Worm (Caenorhabditis elegans) whole organism, L3 larva: Measurements from ENCODE around the gene ant-1.4.

Source experiments
- R02D3.7 ChIP-seq: fragments of 150-350 bp; optimal IDR thresholded peaks from 2 replicates; lab custom pipeline; 2014; ENCODE audit warnings: missing biosample characterization, missing genetic modification characterization
- ZK546.5 ChIP-seq: sonication (generic microtip); optimal IDR thresholded peaks from 2 replicates; lab custom pipeline; 2017; ENCODE audit warnings: missing biosample characterization, missing genetic modification characterization
- aly-2 ChIP-seq: fragments of 150-350 bp; optimal IDR thresholded peaks from 2 replicates; lab custom pipeline; 2014; ENCODE audit warnings: missing biosample characterization, missing genetic modification characterization
- ama-1 ChIP-seq: fragments of 150-350 bp; optimal IDR thresholded peaks from 2 replicates; lab custom pipeline; 2018
- ceh-16 ChIP-seq: sonication (generic microtip); optimal IDR thresholded peaks from 2 replicates; lab custom pipeline; 2017; ENCODE audit warnings: missing biosample characterization, missing genetic modification characterization
- ceh-28 ChIP-seq: fragments of 150-350 bp; optimal IDR thresholded peaks from 2 replicates; lab custom pipeline; 2014; ENCODE audit warnings: missing biosample characterization, missing genetic modification reagents, missing genetic modification characterization
- ceh-82 ChIP-seq: fragments of 150-350 bp; optimal IDR thresholded peaks from 2 replicates; lab custom pipeline; 2014; ENCODE audit warnings: missing biosample characterization, missing genetic modification characterization
- ceh-9 ChIP-seq: sonication (generic microtip); optimal IDR thresholded peaks from 2 replicates; lab custom pipeline; 2018; ENCODE audit warnings: missing biosample characterization, missing genetic modification characterization
- daf-12 ChIP-seq: fragments of 150-350 bp; optimal IDR thresholded peaks from 2 replicates; lab custom pipeline; 2014; ENCODE audit warnings: missing biosample characterization, missing genetic modification reagents, missing genetic modification characterization
- egl-27 ChIP-seq: sonication (generic microtip); optimal IDR thresholded peaks from 4 replicates; lab custom pipeline; 2017; ENCODE audit warnings: missing biosample characterization, missing genetic modification reagents, missing genetic modification characterization
- egl-5 ChIP-seq: fragments of 150-350 bp; optimal IDR thresholded peaks from 2 replicates; lab custom pipeline; 2017; ENCODE audit warnings: missing biosample characterization, missing genetic modification reagents, missing genetic modification characterization, inconsistent platforms
- elt-1 ChIP-seq: fragments of 150-350 bp; optimal IDR thresholded peaks from 2 replicates; lab custom pipeline; 2014; ENCODE audit warnings: missing biosample characterization, missing genetic modification characterization
- elt-2 ChIP-seq: sonication (generic microtip); optimal IDR thresholded peaks from 2 replicates; lab custom pipeline; 2016; ENCODE audit warnings: missing genetic modification reagents, mild to moderate bottlenecking, missing genetic modification characterization, missing compliant biosample characterization
- elt-3 ChIP-seq, 3 experiments: fragments of 150-350 bp in 1 of 3; sonication (generic microtip) in 2 of 3; optimal IDR thresholded peaks; 2 replicates in 2 of 3; 4 replicates in 1 of 3; lab custom pipeline; 2014 to 2017; ENCODE audit warnings: missing biosample characterization in 3 of 3, missing genetic modification characterization in 3 of 3
- eor-1 ChIP-seq, 2 experiments: fragments of 150-350 bp; optimal IDR thresholded peaks; 2 replicates each; lab custom pipeline; 2014 to 2018; ENCODE audit warnings: missing biosample characterization in 2 of 2, missing genetic modification characterization in 2 of 2
- fkh-10 ChIP-seq: sonication (generic microtip); optimal IDR thresholded peaks from 2 replicates; lab custom pipeline; 2017; ENCODE audit warnings: missing biosample characterization, missing genetic modification reagents, missing genetic modification characterization
- fkh-2 ChIP-seq: fragments of 150-350 bp; optimal IDR thresholded peaks from 2 replicates; lab custom pipeline; 2014; ENCODE audit warnings: missing biosample characterization, missing genetic modification reagents, missing genetic modification characterization
- fos-1 ChIP-seq: fragments of 150-350 bp; optimal IDR thresholded peaks from 2 replicates; lab custom pipeline; 2014; ENCODE audit warnings: missing biosample characterization, missing genetic modification characterization
- hmg-11 ChIP-seq: sonication (generic microtip); optimal IDR thresholded peaks from 2 replicates; lab custom pipeline; 2016; ENCODE audit warnings: missing genetic modification characterization, missing compliant biosample characterization
- jun-1 ChIP-seq: fragments of 150-350 bp; optimal IDR thresholded peaks from 2 replicates; lab custom pipeline; 2014; ENCODE audit warnings: missing biosample characterization, missing genetic modification reagents, missing genetic modification characterization
- lin-15B ChIP-seq: fragments of 150-350 bp; optimal IDR thresholded peaks from 2 replicates; lab custom pipeline; 2014; ENCODE audit warnings: missing biosample characterization, missing genetic modification characterization
- lin-39 ChIP-seq: fragments of 150-350 bp; optimal IDR thresholded peaks from 2 replicates; lab custom pipeline; 2018; ENCODE audit warnings: missing biosample characterization, missing genetic modification reagents, missing genetic modification characterization
- lsy-12 ChIP-seq: sonication (generic microtip); optimal IDR thresholded peaks from 2 replicates; lab custom pipeline; 2016; ENCODE audit warnings: mild to moderate bottlenecking, missing genetic modification characterization, missing compliant biosample characterization
- mdl-1 ChIP-seq: fragments of 150-350 bp; optimal IDR thresholded peaks from 2 replicates; lab custom pipeline; 2014; ENCODE audit warnings: missing biosample characterization, missing genetic modification characterization
- mml-1 ChIP-seq: fragments of 150-350 bp; sonication (generic microtip); optimal IDR thresholded peaks from 3 replicates; lab custom pipeline; 2014; ENCODE audit warnings: missing biosample characterization, missing genetic modification characterization
- nfya-1 ChIP-seq: sonication (generic microtip); optimal IDR thresholded peaks from 2 replicates; lab custom pipeline; 2017; ENCODE audit warnings: missing genetic modification characterization, mild to moderate bottlenecking, missing compliant biosample characterization, antibody characterized with exemption, moderate library complexity; ENCODE audit not compliant: insufficient read depth
- nhr-11 ChIP-seq: fragments of 150-350 bp; optimal IDR thresholded peaks from 2 replicates; lab custom pipeline; 2014; ENCODE audit warnings: missing biosample characterization, missing genetic modification characterization
- nhr-23 ChIP-seq: fragments of 150-350 bp; optimal IDR thresholded peaks from 2 replicates; lab custom pipeline; 2014; ENCODE audit warnings: missing biosample characterization, missing genetic modification reagents, missing genetic modification characterization
- nhr-237 ChIP-seq: fragments of 150-350 bp; optimal IDR thresholded peaks from 2 replicates; lab custom pipeline; 2014; ENCODE audit warnings: missing biosample characterization, missing genetic modification characterization
- nhr-25 ChIP-seq: sonication (generic microtip); optimal IDR thresholded peaks from 2 replicates; lab custom pipeline; 2017; ENCODE audit warnings: missing biosample characterization, missing genetic modification characterization
- nhr-28 ChIP-seq: fragments of 150-350 bp; optimal IDR thresholded peaks from 2 replicates; lab custom pipeline; 2014; ENCODE audit warnings: missing biosample characterization, missing genetic modification characterization
- nhr-43 ChIP-seq: sonication (generic microtip); optimal IDR thresholded peaks from 2 replicates; lab custom pipeline; 2016; ENCODE audit warnings: mild to moderate bottlenecking, missing genetic modification characterization, missing compliant biosample characterization; ENCODE audit not compliant: poor library complexity, severe bottlenecking
- nhr-67 ChIP-seq: fragments of 150-350 bp; optimal IDR thresholded peaks from 2 replicates; lab custom pipeline; 2014; ENCODE audit warnings: missing biosample characterization, missing genetic modification characterization
- nhr-76 ChIP-seq: fragments of 150-350 bp; sonication (generic microtip); optimal IDR thresholded peaks from 5 replicates; lab custom pipeline; 2014; ENCODE audit warnings: missing biosample characterization, missing genetic modification characterization
- nhr-77 ChIP-seq: fragments of 150-350 bp; optimal IDR thresholded peaks from 2 replicates; lab custom pipeline; 2014; ENCODE audit warnings: missing biosample characterization, missing genetic modification characterization
- pha-4 ChIP-seq: fragments of 150-350 bp; optimal IDR thresholded peaks from 2 replicates; lab custom pipeline; 2014; ENCODE audit warnings: missing biosample characterization, missing genetic modification reagents, missing genetic modification characterization
- pqm-1 ChIP-seq: fragments of 150-350 bp; optimal IDR thresholded peaks from 2 replicates; lab custom pipeline; 2017; ENCODE audit warnings: missing biosample characterization, missing genetic modification characterization, inconsistent platforms
- sea-2 ChIP-seq: fragments of 150-350 bp; sonication (generic microtip); optimal IDR thresholded peaks from 4 replicates; lab custom pipeline; 2014; ENCODE audit warnings: missing biosample characterization, missing genetic modification reagents, missing genetic modification characterization
- skn-1 ChIP-seq: fragments of 150-350 bp; optimal IDR thresholded peaks from 2 replicates; lab custom pipeline; 2014; ENCODE audit warnings: missing biosample characterization, missing genetic modification characterization
- snpc-4 ChIP-seq: fragments of 150-350 bp; optimal IDR thresholded peaks from 2 replicates; lab custom pipeline; 2014; ENCODE audit warnings: missing biosample characterization, missing genetic modification characterization
- tbx-2 ChIP-seq: sonication (generic microtip); optimal IDR thresholded peaks from 2 replicates; lab custom pipeline; 2016; ENCODE audit warnings: mild to moderate bottlenecking, missing genetic modification characterization, missing compliant biosample characterization
- unc-62 ChIP-seq: fragments of 150-350 bp; sonication (generic microtip); optimal IDR thresholded peaks from 4 replicates; lab custom pipeline; 2014; ENCODE audit warnings: missing biosample characterization, missing genetic modification reagents, missing genetic modification characterization
- zag-1 ChIP-seq: fragments of 150-350 bp; optimal IDR thresholded peaks from 2 replicates; lab custom pipeline; 2014; ENCODE audit warnings: missing biosample characterization, missing genetic modification characterization
- ztf-11 ChIP-seq: fragments of 150-350 bp; optimal IDR thresholded peaks from 2 replicates; lab custom pipeline; 2014; ENCODE audit warnings: missing biosample characterization, missing genetic modification characterization
- ztf-4 ChIP-seq: fragments of 150-350 bp; optimal IDR thresholded peaks from 2 replicates; lab custom pipeline; 2014; ENCODE audit warnings: missing biosample characterization, missing genetic modification characterization

Gene ant-1.4

ce11 chrIV:8432709-8433108, 27.4 kb downstream of the ant-1.4 start, which contains the start of the genes T26A8.4 and pdtf-1 (continued):
- peak; percentile 77 for TF ChIP-seq elt-2 (tag; lab: Kevin White, UChicago)
- peak; percentile 99 for TF ChIP-seq pha-4 (tag; lab: Kevin White, UChicago)
- peak; percentile 94 for TF ChIP-seq snpc-4 (tag; lab: Kevin White, UChicago)
- TF ChIP-seq unc-62 (GFP tag; lab: Kevin White, UChicago), result peak; percentile 20

ce11 chrIV:8431567-8432458, 28.3 kb downstream of the ant-1.4 start:
- TF ChIP-seq jun-1 (tag; lab: Kevin White, UChicago) (peak; percentile 52), aly-2 (tag; lab: Kevin White, UChicago) (peak; percentile 78), elt-2 (tag; lab: Kevin White, UChicago) (peak; percentile 35), egl-5 (tag; lab: Kevin White, UChicago) (no peak), pqm-1 (tag; lab: Kevin White, UChicago) (no peak), tbx-2 (tag; lab: Kevin White, UChicago) (peak; percentile 57), ama-1 (lab: Kevin White, UChicago) (peak; percentile 99), lin-15B (tag; lab: Kevin White, UChicago) (peak; percentile 52), nfya-1 (peak; percentile 100), ceh-9 (tag; lab: Kevin White, UChicago) (no peak), nhr-11 (tag; lab: Kevin White, UChicago) (no peak), daf-12 (no peak), elt-3 (tag; optimal IDR thresholded peaks at IDR 0.05; lab: Kevin White, UChicago) (peak in 1 of 3 experiments; percentile 10), ceh-16 (tag; lab: Kevin White, UChicago) (peak; percentile 21), ZK546.5 (no peak), ztf-11 (tag; lab: Kevin White, UChicago) (no peak), mml-1 (tag; lab: Kevin White, UChicago) (no peak), eor-1 (tag; optimal IDR thresholded peaks at IDR 0.05; lab: Kevin White, UChicago) (no peak), fkh-2 (tag; lab: Kevin White, UChicago) (peak; percentile 42), unc-62 (GFP tag; lab: Kevin White, UChicago) (peak; percentile 72), snpc-4 (tag; lab: Kevin White, UChicago) (peak; percentile 78), elt-1 (tag; lab: Kevin White, UChicago) (no peak), egl-27 (tag; lab: Kevin White, UChicago) (peak; percentile 21), ztf-4 (tag; lab: Kevin White, UChicago) (peak; percentile 16), mdl-1 (tag; lab: Kevin White, UChicago) (peak; percentile 64), nhr-237 (tag; lab: Kevin White, UChicago) (no peak), nhr-28 (tag; lab: Kevin White, UChicago) (no peak), R02D3.7 (peak; percentile 67), hmg-11 (no peak), nhr-23 (peak; percentile 78), nhr-76 (no peak), nhr-43 (peak; percentile 79), ceh-82 (peak; percentile 31), lin-39 (peak; percentile 78), fkh-10 (GFP tag; lab: Kevin White, UChicago) (no peak), ceh-28 (tag; lab: Kevin White, UChicago) (peak; percentile 81), nhr-25 (tag; lab: Kevin White, UChicago) (peak; percentile 86), nhr-77 (no peak), zag-1 (no peak), lsy-12 (tag; lab: Kevin White, UChicago) (peak; percentile 58), fos-1 (tag; lab: Kevin White, UChicago) (no peak), sea-2 (no peak), nhr-67 (tag; lab: Kevin White, UChicago) (no peak), pha-4 (tag; lab: Kevin White, UChicago) (peak; percentile 81), skn-1 (peak; percentile 64)
